Worm (Caenorhabditis elegans): ENCODE data around the gene Y45F10B.9.

The Y45F10B.9 gene

ce11 chrIV:13601428-13601827, 3.7 kb upstream of the Y45F10B.9 start:
- TF ChIP-seq cey-2 (tag; optimal IDR thresholded peaks at IDR 0.05; ENCODE audit: borderline replicate concordance, insufficient read depth) (no peak), Y48G9A.11 (GFP tag; IDR thresholded peaks at IDR 0.05) (0 out of 2 replicates have a peak, but pooled peaks have one; percentile 15), nhr-77 (tag; optimal IDR thresholded peaks at IDR 0.05) (no peak), rbr-2 (tag; optimal IDR thresholded peaks at IDR 0.05) (no peak), fkh-10 (GFP tag; optimal IDR thresholded peaks at IDR 0.05) (no peak), duxl-1 (tag; optimal IDR thresholded peaks at IDR 0.05; ENCODE audit: poor library complexity) (no peak), unc-39 (tag; optimal IDR thresholded peaks at IDR 0.05) (no peak), F10B5.3 (tag; optimal IDR thresholded peaks at IDR 0.05) (no peak), nhr-111 (GFP tag; optimal IDR thresholded peaks at IDR 0.05) (no peak), mdt-29 (GFP tag; IDR thresholded peaks at IDR 0.05) (peak; percentile 69; the same call in 1 of the 2 replicates), zag-1 (tag; optimal IDR thresholded peaks at IDR 0.05) (no peak), dpl-1 (GFP tag; optimal IDR thresholded peaks at IDR 0.05) (no peak), tag-97 (GFP tag; IDR thresholded peaks at IDR 0.05) (no peak), zfp-3 (GFP tag; conservative IDR thresholded peaks at IDR 0.05) (no peak), unc-130 (GFP tag; optimal IDR thresholded peaks at IDR 0.05) (no peak), ztf-7 (tag; optimal IDR thresholded peaks at IDR 0.05) (no peak), nhr-10 (tag; optimal IDR thresholded peaks at IDR 0.05) (no peak), lin-1 (GFP tag; IDR thresholded peaks at IDR 0.05) (no peak), hlh-30 (tag; optimal IDR thresholded peaks at IDR 0.05; ENCODE audit: insufficient read depth) (no peak), madf-9 (GFP tag; conservative IDR thresholded peaks at IDR 0.05) (no peak), skn-1 (tag; optimal IDR thresholded peaks at IDR 0.05) (no peak), R02D3.7 (tag; optimal IDR thresholded peaks at IDR 0.05) (no peak), lin-15B (tag; optimal IDR thresholded peaks at IDR 0.05) (no peak), ces-1 (GFP tag; optimal IDR thresholded peaks at IDR 0.05) (no peak), nhr-237 (tag; optimal IDR thresholded peaks at IDR 0.05) (no peak), nhr-48 (tag; optimal IDR thresholded peaks at IDR 0.05) (no peak), snpc-1.2 (GFP tag; IDR thresholded peaks at IDR 0.05) (peak; percentile 97), Y75B8A.6 (GFP tag; IDR thresholded peaks at IDR 0.05) (no peak), hmg-1.1 (GFP tag; IDR thresholded peaks at IDR 0.05) (no peak), ama-1 (optimal IDR thresholded peaks at IDR 0.05) (no peak), F49E8.2 (tag; optimal IDR thresholded peaks at IDR 0.05; ENCODE audit: borderline replicate concordance) (peak; percentile 53)

DNA sequence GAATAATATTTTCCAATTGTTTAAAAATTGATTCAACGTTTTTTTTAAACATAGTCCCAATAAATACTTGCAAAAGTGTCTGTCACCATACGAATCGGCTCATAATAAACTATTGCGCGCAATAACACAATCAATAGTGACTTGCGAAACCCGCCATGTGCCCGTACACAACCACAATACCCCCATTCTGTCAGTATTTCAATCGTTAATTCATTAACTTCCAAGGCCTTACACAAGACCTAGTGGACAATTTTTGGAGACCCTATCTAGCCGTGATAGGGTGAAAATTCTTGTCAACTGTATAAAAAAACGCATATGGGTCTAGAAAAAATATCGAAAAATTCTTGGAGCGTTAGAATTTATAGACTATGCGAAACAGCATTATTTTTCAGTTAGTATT, 2.9 kb upstream of the Y45F10B.9 start:
- peak; percentile 98 for TF ChIP-seq snpc-1.2 (GFP tag; IDR thresholded peaks at IDR 0.05)
- no peak for TF ChIP-seq aly-2 (tag; optimal IDR thresholded peaks at IDR 0.05)
- no peak for TF ChIP-seq hlh-11 (tag; optimal IDR thresholded peaks at IDR 0.05)
- TF ChIP-seq lim-7 (GFP tag; IDR thresholded peaks at IDR 0.05) = no peak
- TF ChIP-seq snpc-4 (tag; optimal IDR thresholded peaks at IDR 0.05) = peak; percentile 50
- TF ChIP-seq vab-7 (GFP tag; IDR thresholded peaks at IDR 0.05) = no peak
- no peak for TF ChIP-seq zfp-3 (GFP tag; conservative IDR thresholded peaks at IDR 0.05)
- 0 out of 2 replicates have a peak, but pooled peaks have one; percentile 40 for TF ChIP-seq mdt-29 (GFP tag; IDR thresholded peaks at IDR 0.05)
- TF ChIP-seq cey-2 (tag; optimal IDR thresholded peaks at IDR 0.05; ENCODE audit: borderline replicate concordance, insufficient read depth) = no peak
- no peak for TF ChIP-seq lsy-2 (tag; optimal IDR thresholded peaks at IDR 0.05)

ce11 chrIV:13593351-13593750, 4.4 kb downstream of the Y45F10B.9 start, which contains the start of gene Y45F10B.3:
Gene Y45F10B.3, plus strand, starts transcription at chrIV:13593651.
- TF ChIP-seq ceh-28 (tag; optimal IDR thresholded peaks at IDR 0.05) (no peak), nhr-48 (tag; optimal IDR thresholded peaks at IDR 0.05) (no peak), mdl-1 (tag; optimal IDR thresholded peaks at IDR 0.05) (no peak), nhr-42 (GFP tag; IDR thresholded peaks at IDR 0.05) (no peak), zip-2 (tag; optimal IDR thresholded peaks at IDR 0.05) (no peak), dmd-6 (GFP tag; IDR thresholded peaks at IDR 0.05) (no peak), T26A8.4 (GFP tag; IDR thresholded peaks at IDR 0.05) (no peak), egl-27 (tag; optimal IDR thresholded peaks at IDR 0.05) (no peak), daf-8 (GFP tag; IDR thresholded peaks at IDR 0.05) (no peak), fkh-10 (GFP tag; optimal IDR thresholded peaks at IDR 0.05) (no peak), ces-1 (GFP tag; optimal IDR thresholded peaks at IDR 0.05) (no peak), daf-19 (GFP tag; conservative IDR thresholded peaks at IDR 0.05) (no peak), nhr-25 (tag; optimal IDR thresholded peaks at IDR 0.05; ENCODE audit: borderline replicate concordance, insufficient read depth) (no peak), lin-29 (GFP tag; IDR thresholded peaks at IDR 0.05) (no peak)
